Worm (Caenorhabditis elegans) whole organism, L4/young adult: ENCODE measurements around the gene F26F4.9.

Experiments used
- W03F9.2 ChIP-seq: fragments of 150-350 bp; optimal IDR thresholded peaks from 2 replicates; lab custom pipeline; 2014; ENCODE audit warnings: missing biosample characterization, missing genetic modification characterization
- him-1 ChIP-seq: sonication (generic microtip); optimal IDR thresholded peaks from 2 replicates; lab custom pipeline; 2016; ENCODE audit warnings: missing genotype, missing genetic modification reagents, missing genetic modification characterization, missing compliant biosample characterization

- TF ChIP-seq him-1 (tag; lab: Kevin White, UChicago) (no peak), W03F9.2 (tag; lab: Kevin White, UChicago) (no peak)
Measured at ce11 chrIII:4932203-4932699, 19.9 kb upstream of the F26F4.9 start, which contains the start of the genes C26E6.12 and eri-9.
